Fruit fly (Drosophila melanogaster) whole organism, embryonic: ENCODE measurements around the gene vvl.
A peak's percentile ranks its signal among the peaks of the same experiment; 100 is the strongest.

Source experiments
- Antp ChIP-seq: fragments of 200-800 bp; sonication (Bioruptor generic); optimal IDR thresholded peaks from 3 replicates; lab custom pipeline; 2016; ENCODE audit warnings: missing biosample characterization, missing genetic modification characterization
- Blimp-1 ChIP-seq: fragments of 200-800 bp; sonication (Bioruptor generic); optimal IDR thresholded peaks from 3 replicates; lab custom pipeline; 2018; ENCODE audit warnings: missing biosample characterization, missing genetic modification characterization, mild to moderate bottlenecking, moderate library complexity, missing genetic modification reagents
- CG10147 ChIP-seq: fragments of 200-800 bp; sonication (Bioruptor generic); optimal IDR thresholded peaks from 2 replicates; lab custom pipeline; 2019; ENCODE audit warnings: missing biosample characterization, mild to moderate bottlenecking, missing genetic modification characterization, moderate library complexity
- CG11093 ChIP-seq: fragments of 200-800 bp; sonication (Bioruptor generic); IDR thresholded peaks from 3 replicates; pipeline ENCODE4 v1.3.6; 2022; ENCODE audit warnings: missing biosample characterization, missing genetic modification characterization
- CG11560 ChIP-seq: fragments of 200-800 bp; sonication (Bioruptor generic); IDR thresholded peaks from 3 replicates; pipeline ENCODE4 v1.3.6; 2022; ENCODE audit warnings: missing biosample characterization, missing genetic modification characterization
- CG12299 ChIP-seq: fragments of 200-800 bp; sonication (Bioruptor generic); optimal IDR thresholded peaks from 2 replicates; lab custom pipeline; 2018; ENCODE audit warnings: missing biosample characterization, mild to moderate bottlenecking, missing genetic modification characterization
- CG12942 ChIP-seq: fragments of 200-800 bp; sonication (Bioruptor generic); optimal IDR thresholded peaks from 3 replicates; lab custom pipeline; 2016; ENCODE audit warnings: missing biosample characterization, missing genetic modification characterization
- CG13894 ChIP-seq: fragments of 200-800 bp; sonication (Bioruptor generic); optimal IDR thresholded peaks from 3 replicates; lab custom pipeline; 2018; ENCODE audit warnings: missing biosample characterization, mild to moderate bottlenecking, missing genetic modification characterization, moderate library complexity
- CG14860 ChIP-seq: fragments of 200-800 bp; sonication (Bioruptor generic); IDR thresholded peaks from 3 replicates; pipeline ENCODE4 v1.3.6; 2022; ENCODE audit warnings: missing biosample characterization, missing genetic modification characterization; ENCODE audit not compliant: partially characterized antibody
- CG15011 ChIP-seq: fragments of 200-800 bp; sonication (Bioruptor generic); optimal IDR thresholded peaks from 3 replicates; lab custom pipeline; 2018; ENCODE audit warnings: missing biosample characterization, mild to moderate bottlenecking, missing genetic modification characterization
- CG15479 ChIP-seq: fragments of 200-800 bp; sonication (Bioruptor generic); optimal IDR thresholded peaks from 3 replicates; lab custom pipeline; 2019; ENCODE audit warnings: missing biosample characterization, mild to moderate bottlenecking, missing genetic modification characterization, moderate library complexity
- CG17802 ChIP-seq: fragments of 200-800 bp; sonication (Bioruptor generic); optimal IDR thresholded peaks from 2 replicates; lab custom pipeline; 2018; ENCODE audit warnings: missing biosample characterization, mild to moderate bottlenecking, missing genetic modification characterization, moderate library complexity
- CG18764 ChIP-seq: fragments of 200-800 bp; sonication (Bioruptor generic); optimal IDR thresholded peaks from 3 replicates; lab custom pipeline; 2016; ENCODE audit warnings: missing biosample characterization, missing genetic modification characterization
- CG42726 ChIP-seq: fragments of 200-800 bp; sonication (Bioruptor generic); IDR thresholded peaks from 2 replicates; pipeline ENCODE4 v1.3.6; 2022; ENCODE audit warnings: missing biosample characterization, missing genetic modification characterization; ENCODE audit not compliant: partially characterized antibody
- CG7963 ChIP-seq: fragments of 200-800 bp; sonication (Bioruptor generic); IDR thresholded peaks from 3 replicates; pipeline ENCODE4 v1.3.6; 2022; ENCODE audit warnings: missing biosample characterization, missing genetic modification characterization; ENCODE audit not compliant: partially characterized antibody
- CG7987 ChIP-seq: fragments of 200-800 bp; sonication (Bioruptor generic); optimal IDR thresholded peaks from 2 replicates; lab custom pipeline; 2018; ENCODE audit warnings: missing biosample characterization, mild to moderate bottlenecking, missing genetic modification characterization, moderate library complexity
- CHES-1-like ChIP-seq: fragments of 200-800 bp; sonication (Bioruptor generic); optimal IDR thresholded peaks from 2 replicates; lab custom pipeline; 2016; ENCODE audit warnings: missing biosample characterization, missing genetic modification characterization
- E2f2 ChIP-seq: fragments of 200-800 bp; sonication (Bioruptor generic); IDR thresholded peaks from 2 replicates; pipeline ENCODE4 v1.3.6; 2022; ENCODE audit warnings: missing biosample characterization, missing genetic modification characterization
- Fer2 ChIP-seq: fragments of 200-800 bp; sonication (Bioruptor generic); optimal IDR thresholded peaks from 2 replicates; lab custom pipeline; 2018; ENCODE audit warnings: missing biosample characterization, mild to moderate bottlenecking, missing genetic modification characterization, moderate library complexity
- HLH4C ChIP-seq: fragments of 200-800 bp; sonication (Bioruptor generic); IDR thresholded peaks from 3 replicates; pipeline ENCODE4 v1.3.6; 2022; ENCODE audit warnings: missing biosample characterization, missing genetic modification characterization; ENCODE audit not compliant: partially characterized antibody
- HLHmδ ChIP-seq: fragments of 200-800 bp; sonication (Bioruptor generic); optimal IDR thresholded peaks from 2 replicates; lab custom pipeline; 2018; ENCODE audit warnings: missing biosample characterization, mild to moderate bottlenecking, missing genetic modification characterization, moderate library complexity
- Hsf ChIP-seq: fragments of 200-800 bp; sonication (Bioruptor generic); optimal IDR thresholded peaks from 3 replicates; lab custom pipeline; 2016; ENCODE audit warnings: missing biosample characterization, missing genetic modification characterization
- Mes4 ChIP-seq: fragments of 200-800 bp; sonication (Bioruptor generic); optimal IDR thresholded peaks from 2 replicates; lab custom pipeline; 2016; ENCODE audit warnings: missing biosample characterization, missing genetic modification characterization
- NC2β ChIP-seq: fragments of 200-800 bp; sonication (Bioruptor generic); optimal IDR thresholded peaks from 2 replicates; lab custom pipeline; 2016; ENCODE audit warnings: missing biosample characterization, missing genetic modification characterization
- Oli ChIP-seq: fragments of 200-800 bp; sonication (Bioruptor generic); optimal IDR thresholded peaks from 2 replicates; lab custom pipeline; 2018; ENCODE audit warnings: missing biosample characterization, mild to moderate bottlenecking, missing genetic modification characterization, moderate library complexity
- Ptx1 ChIP-seq: fragments of 200-800 bp; sonication (Bioruptor generic); IDR thresholded peaks from 2 replicates; pipeline ENCODE4 v1.3.6; 2022; ENCODE audit warnings: missing biosample characterization, missing genetic modification characterization
- Sry-β ChIP-seq: fragments of 200-800 bp; sonication (Bioruptor generic); optimal IDR thresholded peaks from 2 replicates; lab custom pipeline; 2018; ENCODE audit warnings: missing biosample characterization, mild to moderate bottlenecking, missing genetic modification characterization, moderate library complexity
- TFAM ChIP-seq: fragments of 200-800 bp; sonication (Bioruptor generic); optimal IDR thresholded peaks from 2 replicates; lab custom pipeline; 2017; ENCODE audit warnings: missing biosample characterization, missing genetic modification characterization, inconsistent platforms
- ab ChIP-seq: fragments of 200-800 bp; sonication (Bioruptor generic); optimal IDR thresholded peaks from 2 replicates; lab custom pipeline; 2016; ENCODE audit warnings: missing biosample characterization, missing genetic modification characterization
- crol ChIP-seq: fragments of 200-800 bp; sonication (Bioruptor generic); IDR thresholded peaks from 2 replicates; pipeline ENCODE4 v1.3.6; 2022; ENCODE audit warnings: missing biosample characterization, missing genetic modification characterization
- dan ChIP-seq: fragments of 200-800 bp; sonication (Bioruptor generic); IDR thresholded peaks from 2 replicates; pipeline ENCODE4 v1.3.6; 2022; ENCODE audit warnings: missing biosample characterization, missing genetic modification characterization
- dm ChIP-seq: fragments of 200-800 bp; sonication (Bioruptor generic); optimal IDR thresholded peaks from 3 replicates; lab custom pipeline; 2016; ENCODE audit warnings: missing biosample characterization, missing genetic modification characterization
- dmrt99B ChIP-seq: fragments of 200-800 bp; sonication (Bioruptor generic); optimal IDR thresholded peaks from 2 replicates; lab custom pipeline; 2018; ENCODE audit warnings: missing biosample characterization, mild to moderate bottlenecking, missing genetic modification characterization, moderate library complexity
- fu2 ChIP-seq: fragments of 200-800 bp; sonication (Bioruptor generic); optimal IDR thresholded peaks from 2 replicates; lab custom pipeline; 2016; ENCODE audit warnings: missing biosample characterization, missing genetic modification characterization
- hbn ChIP-seq: fragments of 200-800 bp; sonication (Bioruptor generic); IDR thresholded peaks from 2 replicates; pipeline ENCODE4 v1.3.6; 2022; ENCODE audit warnings: missing biosample characterization, missing genetic modification characterization; ENCODE audit not compliant: partially characterized antibody
- knrl ChIP-seq: fragments of 200-800 bp; sonication (Bioruptor generic); IDR thresholded peaks from 3 replicates; pipeline ENCODE4 v1.3.6; 2022; ENCODE audit warnings: missing biosample characterization, missing genetic modification characterization; ENCODE audit not compliant: partially characterized antibody
- lola ChIP-seq, 3 experiments: fragments of >200 bp in 2 of 3; fragments of 200-800 bp in 1 of 3; sonication (Bioruptor generic) in 1 of 3; optimal IDR thresholded peaks; 2 replicates each; lab custom pipeline; 2017 to 2019; ENCODE audit warnings: missing biosample characterization in 3 of 3, missing genetic modification characterization in 3 of 3, mild to moderate bottlenecking in 1 of 3, moderate library complexity in 1 of 3
- lov ChIP-seq, 2 experiments: fragments of 200-800 bp in 1 of 2; fragments of >200 bp in 1 of 2; sonication (Bioruptor generic) in 1 of 2; IDR thresholded peaks in 1 of 2; optimal IDR thresholded peaks in 1 of 2; 2 replicates in 1 of 2; 3 replicates in 1 of 2; pipeline versions ENCODE4 v1.3.6 to Lab custom; 2017 to 2022; ENCODE audit warnings: missing biosample characterization in 1 of 2, missing genetic modification characterization in 1 of 2
- org-1 ChIP-seq: fragments of 200-800 bp; sonication (Bioruptor generic); optimal IDR thresholded peaks from 2 replicates; lab custom pipeline; 2017; ENCODE audit warnings: missing biosample characterization, missing genetic modification characterization
- pzg ChIP-seq: fragments of 200-800 bp; sonication (Bioruptor generic); optimal IDR thresholded peaks from 3 replicates; lab custom pipeline; 2018; ENCODE audit warnings: missing biosample characterization, mild to moderate bottlenecking, missing genetic modification characterization, moderate library complexity
- rib ChIP-seq: fragments of 200-800 bp; sonication (Bioruptor generic); IDR thresholded peaks from 2 replicates; pipeline ENCODE4 v1.3.6; 2022; ENCODE audit warnings: missing biosample characterization, missing genetic modification characterization
- sens ChIP-seq: fragments of 200-800 bp; sonication (Bioruptor generic); peaks from one replicate; lab custom pipeline; 2016; ENCODE audit warnings: missing biosample characterization, missing genetic modification characterization
- sima ChIP-seq: fragments of 200-800 bp; sonication (Bioruptor generic); optimal IDR thresholded peaks from 2 replicates; lab custom pipeline; 2016; ENCODE audit warnings: missing biosample characterization, missing genetic modification characterization
- sug ChIP-seq: fragments of 200-800 bp; optimal IDR thresholded peaks from 2 replicates; lab custom pipeline; 2019; ENCODE audit warnings: missing biosample characterization, mild to moderate bottlenecking, missing genetic modification characterization, moderate library complexity
- usp ChIP-seq: fragments of >200 bp; optimal IDR thresholded peaks from 2 replicates; lab custom pipeline; 2017; ENCODE audit warnings: missing biosample characterization, missing genetic modification characterization
- vnd ChIP-seq: fragments of 200-800 bp; sonication (Bioruptor generic); IDR thresholded peaks from 3 replicates; pipeline ENCODE4 v1.3.6; 2022; ENCODE audit warnings: missing biosample characterization, missing genetic modification characterization; ENCODE audit not compliant: partially characterized antibody
- zen ChIP-seq: fragments of 200-800 bp; sonication (Bioruptor generic); optimal IDR thresholded peaks from 3 replicates; lab custom pipeline; 2018; ENCODE audit warnings: missing biosample characterization, mild to moderate bottlenecking, missing genetic modification characterization, moderate library complexity

Gene vvl

dm6 chr3L:6752278-6753096, 37.5 kb upstream of the vvl start, which contains the start of the genes velo and Sbds (continued):
- TF ChIP-seq CG17802 (tag; lab: Kevin White, UChicago) (no peak), CG7987 (GFP tag; lab: Kevin White, UChicago) (peak; percentile 29), pzg (GFP tag; lab: Kevin White, UChicago) (peak; percentile 84), CG42726 (peak; percentile 76; the same call in 1 of the 2 replicates), TFAM (GFP tag; lab: Kevin White, UChicago) (no peak), CG18764 (no peak), Mes4 (GFP tag; lab: Kevin White, UChicago) (peak; percentile 9), lov (optimal IDR thresholded peaks at IDR 0.05; lab: Kevin White, UChicago) (no peak), lov (GFP tag; IDR thresholded peaks at IDR 0.05; lab: Robert Waterston, UW) (no peak), sug (tag; lab: Kevin White, UChicago) (peak; percentile 62), zen (tag; lab: Kevin White, UChicago) (peak; percentile 19), dm (GFP tag; lab: Kevin White, UChicago) (peak; percentile 77), CG13894 (peak; percentile 17), Oli (tag; lab: Kevin White, UChicago) (no peak), Hsf (GFP tag; lab: Kevin White, UChicago) (no peak), lola (GFP tag; optimal IDR thresholded peaks at IDR 0.05; lab: Kevin White, UChicago) (peak in 1 of 3 experiments; percentile 28), sens (GFP tag; lab: Kevin White, UChicago) (peak; percentile 53), vnd (GFP tag; lab: Robert Waterston, UW) (peak; percentile 68), CG14860 (GFP tag; lab: Robert Waterston, UW) (peak; percentile 25; the same call in 1 of the 3 replicates), ab (GFP tag; lab: Kevin White, UChicago) (no peak), CG15011 (no peak), Ptx1 (GFP tag; lab: Robert Waterston, UW) (peak; percentile 41; the same call in 1 of the 2 replicates), dmrt99B (tag; lab: Kevin White, UChicago) (no peak), sima (GFP tag; lab: Kevin White, UChicago) (no peak), CG10147 (peak; percentile 45), fu2 (GFP tag; lab: Kevin White, UChicago) (no peak), CG7963 (GFP tag; lab: Robert Waterston, UW) (0 out of 3 replicates have a peak, but pooled peaks have one; percentile 10), HLHmδ (peak; percentile 24), NC2β (GFP tag; lab: Kevin White, UChicago) (peak; percentile 28), Antp (GFP tag; lab: Kevin White, UChicago) (peak; percentile 48), CG12299 (peak; percentile 22), CG15479 (no peak), Fer2 (peak; percentile 42), usp (no peak), E2f2 (peak; percentile 42; the same call in 1 of the 2 replicates), hbn (peak; percentile 69), rib (peak; percentile 56), org-1 (no peak), Sry-β (peak; percentile 71), HLH4C (GFP tag; lab: Robert Waterston, UW) (peak; percentile 52; the same call in 2 of the 3 replicates), CG11560 (tag; lab: Robert Waterston, UW) (no peak), CG12942 (peak; percentile 12), knrl (GFP tag; lab: Robert Waterston, UW) (peak; percentile 82), Blimp-1 (GFP tag; lab: Kevin White, UChicago) (no peak), crol (GFP tag; lab: Robert Waterston, UW) (peak; percentile 52), CHES-1-like (GFP tag; lab: Kevin White, UChicago) (peak; percentile 75), CG11093 (GFP tag; lab: Robert Waterston, UW) (no peak), dan (no peak)
